Fruit fly (Drosophila melanogaster) whole organism, embryonic: ENCODE results near the gene TBC1d7.

Experiments used
- Awh ChIP-seq: fragments of 200-800 bp; sonication (Bioruptor generic); IDR thresholded peaks from 2 replicates; pipeline ENCODE4, ENCODE4 v1.3.6; 2022; ENCODE audit warnings: missing biosample characterization, missing genetic modification characterization
- Bdp1 ChIP-seq: fragments of 200-800 bp; sonication (Bioruptor generic); optimal IDR thresholded peaks from 3 replicates; lab custom pipeline; 2016; ENCODE audit warnings: missing biosample characterization, missing genetic modification characterization
- Bgb ChIP-seq: fragments of 200-800 bp; sonication (Bioruptor generic); IDR thresholded peaks from 2 replicates; pipeline ENCODE4 v1.3.6; 2022; ENCODE audit warnings: missing biosample characterization, missing genetic modification characterization; ENCODE audit not compliant: partially characterized antibody
- C15 ChIP-seq: fragments of 200-800 bp; sonication (Bioruptor generic); IDR thresholded peaks from 3 replicates; pipeline ENCODE4 v1.3.6; 2022; ENCODE audit warnings: missing biosample characterization, missing genetic modification characterization
- CG11504 ChIP-seq: fragments of 200-800 bp; sonication (Bioruptor generic); optimal IDR thresholded peaks from 3 replicates; lab custom pipeline; 2019; ENCODE audit warnings: missing biosample characterization, mild to moderate bottlenecking, missing genetic modification characterization, moderate library complexity
- CG12155 ChIP-seq: fragments of 200-800 bp; sonication (Bioruptor generic); optimal IDR thresholded peaks from 3 replicates; lab custom pipeline; 2016; ENCODE audit warnings: missing biosample characterization, missing genetic modification characterization
- CG13287 ChIP-seq: fragments of 200-800 bp; sonication (Bioruptor generic); IDR thresholded peaks from 2 replicates; pipeline ENCODE4 v1.3.6; 2022; ENCODE audit warnings: missing biosample characterization, missing genetic modification characterization; ENCODE audit not compliant: partially characterized antibody
- CG13775 ChIP-seq: fragments of 200-800 bp; sonication (Bioruptor generic); optimal IDR thresholded peaks from 3 replicates; lab custom pipeline; 2017; ENCODE audit warnings: missing biosample characterization, mild to moderate bottlenecking, missing genetic modification characterization
- CG14710 ChIP-seq: fragments of 200-800 bp; sonication (Bioruptor generic); optimal IDR thresholded peaks from 3 replicates; lab custom pipeline; 2019; ENCODE audit warnings: missing biosample characterization, mild to moderate bottlenecking, missing genetic modification characterization, moderate library complexity
- CG15696 ChIP-seq: fragments of 200-800 bp; sonication (Bioruptor generic); optimal IDR thresholded peaks from 2 replicates; lab custom pipeline; 2019; ENCODE audit warnings: missing biosample characterization, mild to moderate bottlenecking, missing genetic modification characterization, moderate library complexity
- CG17328 ChIP-seq: fragments of 200-800 bp; sonication (Bioruptor generic); IDR thresholded peaks from 2 replicates; pipeline ENCODE4 v1.3.6; 2022; ENCODE audit warnings: missing biosample characterization, missing genetic modification characterization
- CG1832 ChIP-seq: fragments of 200-800 bp; sonication (Bioruptor generic); optimal IDR thresholded peaks from 2 replicates; lab custom pipeline; 2017; ENCODE audit warnings: missing biosample characterization, mild to moderate bottlenecking, missing genetic modification characterization, inconsistent platforms
- CG31224 ChIP-seq: fragments of 200-800 bp; sonication (Bioruptor generic); IDR thresholded peaks from 2 replicates; pipeline ENCODE4 v1.3.6; 2022; ENCODE audit warnings: missing biosample characterization, missing genetic modification characterization
- CG3726 ChIP-seq: fragments of 200-800 bp; sonication (Bioruptor generic); IDR thresholded peaks from 3 replicates; pipeline ENCODE4, ENCODE4 v1.3.6; 2022; ENCODE audit warnings: missing biosample characterization, missing genetic modification characterization
- CG3838 ChIP-seq: fragments of 200-800 bp; sonication (Bioruptor generic); optimal IDR thresholded peaks from 3 replicates; lab custom pipeline; 2016; ENCODE audit warnings: missing biosample characterization, missing genetic modification characterization
- CG8089 ChIP-seq: fragments of 200-800 bp; sonication (Bioruptor generic); optimal IDR thresholded peaks from 3 replicates; lab custom pipeline; 2016; ENCODE audit warnings: missing biosample characterization, missing genetic modification characterization
- CG9437 ChIP-seq: fragments of 200-800 bp; sonication (Bioruptor generic); optimal IDR thresholded peaks from 2 replicates; lab custom pipeline; 2018; ENCODE audit warnings: missing biosample characterization, mild to moderate bottlenecking, missing genetic modification characterization
- CG9876 ChIP-seq: fragments of 200-800 bp; sonication (Bioruptor generic); optimal IDR thresholded peaks from 2 replicates; lab custom pipeline; 2016; ENCODE audit warnings: missing biosample characterization, missing genetic modification characterization
- Dfd ChIP-seq, 2 experiments: fragments of >200 bp; optimal IDR thresholded peaks; 2 replicates each; lab custom pipeline; 2017; ENCODE audit warnings: missing biosample characterization in 2 of 2, missing genetic modification characterization in 2 of 2
- Dp ChIP-seq: fragments of 200-800 bp; sonication (Bioruptor generic); optimal IDR thresholded peaks from 2 replicates; lab custom pipeline; 2018; ENCODE audit warnings: missing biosample characterization, mild to moderate bottlenecking, missing genetic modification characterization, moderate library complexity
- Drgx ChIP-seq: fragments of 200-800 bp; sonication (Bioruptor generic); IDR thresholded peaks from 2 replicates; pipeline ENCODE4 v1.3.6; 2022; ENCODE audit warnings: missing biosample characterization, missing genetic modification characterization
- Hmr ChIP-seq: fragments of 200-800 bp; sonication (Bioruptor generic); optimal IDR thresholded peaks from 3 replicates; lab custom pipeline; 2017; ENCODE audit warnings: mild to moderate bottlenecking, missing biosample characterization, missing genetic modification reagents, missing genetic modification characterization
- Lhr ChIP-seq: fragments of 200-800 bp; sonication (Bioruptor generic); optimal IDR thresholded peaks from 3 replicates; lab custom pipeline; 2017; ENCODE audit warnings: mild to moderate bottlenecking, missing biosample characterization, missing genetic modification reagents, missing genetic modification characterization
- Meics ChIP-seq: fragments of 200-800 bp; sonication (Bioruptor generic); optimal IDR thresholded peaks from 2 replicates; lab custom pipeline; 2017; ENCODE audit warnings: missing biosample characterization, mild to moderate bottlenecking, missing genetic modification characterization
- Nf-YC ChIP-seq: fragments of 200-800 bp; optimal IDR thresholded peaks from 3 replicates; lab custom pipeline; 2019; ENCODE audit warnings: missing biosample characterization, mild to moderate bottlenecking, missing genetic modification characterization, moderate library complexity
- Pdp1 ChIP-seq, 2 experiments: fragments of 200-800 bp; sonication (Bioruptor generic); optimal IDR thresholded peaks; 3 replicates each; lab custom pipeline; 2016; ENCODE audit warnings: missing biosample characterization in 2 of 2, missing genetic modification characterization in 2 of 2, mild to moderate bottlenecking in 1 of 2, moderate library complexity in 1 of 2
- Rfx ChIP-seq: fragments of 200-800 bp; sonication (Bioruptor generic); IDR thresholded peaks from 2 replicates; pipeline ENCODE4 v1.3.6; 2022; ENCODE audit warnings: missing biosample characterization, missing genetic modification characterization
- Sry-β ChIP-seq: fragments of 200-800 bp; sonication (Bioruptor generic); optimal IDR thresholded peaks from 2 replicates; lab custom pipeline; 2018; ENCODE audit warnings: missing biosample characterization, mild to moderate bottlenecking, missing genetic modification characterization, moderate library complexity
- Sry-δ ChIP-seq: fragments of 200-800 bp; sonication (Bioruptor generic); optimal IDR thresholded peaks from 2 replicates; lab custom pipeline; 2016; ENCODE audit warnings: missing biosample characterization, missing genetic modification characterization
- bowl ChIP-seq: fragments of 200-800 bp; sonication (Bioruptor generic); IDR thresholded peaks from 2 replicates; pipeline ENCODE4 v1.3.6; 2022; ENCODE audit warnings: missing biosample characterization, missing genetic modification characterization
- crc ChIP-seq: fragments of 200-800 bp; sonication (Bioruptor generic); optimal IDR thresholded peaks from 2 replicates; lab custom pipeline; 2016; ENCODE audit warnings: missing biosample characterization, missing genetic modification characterization
- crol ChIP-seq: fragments of 200-800 bp; sonication (Bioruptor generic); IDR thresholded peaks from 2 replicates; pipeline ENCODE4 v1.3.6; 2022; ENCODE audit warnings: missing biosample characterization, missing genetic modification characterization
- fd64A ChIP-seq: fragments of 200-800 bp; sonication (Bioruptor generic); optimal IDR thresholded peaks from 3 replicates; lab custom pipeline; 2018; ENCODE audit warnings: missing biosample characterization, mild to moderate bottlenecking, missing genetic modification characterization
- grau ChIP-seq: fragments of 200-800 bp; optimal IDR thresholded peaks from 3 replicates; lab custom pipeline; 2019; ENCODE audit warnings: missing biosample characterization, mild to moderate bottlenecking, missing genetic modification characterization, moderate library complexity
- gt ChIP-seq: fragments of 200-800 bp; sonication (Bioruptor generic); IDR thresholded peaks from 2 replicates; pipeline ENCODE4 v1.3.6; 2022; ENCODE audit warnings: missing biosample characterization, missing genetic modification characterization
- hb ChIP-seq: fragments of 200-800 bp; sonication (Bioruptor generic); IDR thresholded peaks from 3 replicates; pipeline ENCODE4 v1.3.6; 2022; ENCODE audit warnings: missing biosample characterization, missing genetic modification characterization; ENCODE audit not compliant: partially characterized antibody
- insv ChIP-seq, 2 experiments: fragments of 200-800 bp; sonication (Bioruptor generic); optimal IDR thresholded peaks; 3 replicates each; lab custom pipeline; 2016 to 2018; ENCODE audit warnings: missing biosample characterization in 2 of 2, missing genetic modification characterization in 2 of 2
- klu ChIP-seq: fragments of 200-800 bp; sonication (Bioruptor generic); IDR thresholded peaks from 2 replicates; pipeline ENCODE4 v1.3.6; 2022; ENCODE audit warnings: missing biosample characterization, missing genetic modification characterization
- mld ChIP-seq: fragments of 200-800 bp; sonication (Bioruptor generic); IDR thresholded peaks from 3 replicates; pipeline ENCODE4 v1.3.6; 2022; ENCODE audit warnings: missing biosample characterization, missing genetic modification characterization; ENCODE audit not compliant: partially characterized antibody
- nau ChIP-seq: fragments of 200-800 bp; sonication (Bioruptor generic); optimal IDR thresholded peaks from 3 replicates; lab custom pipeline; 2017; ENCODE audit warnings: missing biosample characterization, mild to moderate bottlenecking, missing genetic modification characterization, missing genetic modification reagents
- pum ChIP-seq: fragments of 200-800 bp; sonication (Bioruptor generic); optimal IDR thresholded peaks from 2 replicates; lab custom pipeline; 2016; ENCODE audit warnings: missing biosample characterization, missing genetic modification characterization
- ranshi ChIP-seq: fragments of 200-800 bp; sonication (Bioruptor generic); IDR thresholded peaks from 2 replicates; pipeline ENCODE4 v1.3.6; 2022; ENCODE audit warnings: missing biosample characterization, missing genetic modification characterization
- sob ChIP-seq: fragments of 200-800 bp; sonication (Bioruptor generic); IDR thresholded peaks from 2 replicates; pipeline ENCODE4 v1.3.6; 2022; ENCODE audit warnings: missing biosample characterization, missing genetic modification characterization
- stwl ChIP-seq: fragments of 200-800 bp; sonication (Bioruptor generic); optimal IDR thresholded peaks from 3 replicates; lab custom pipeline; 2018; ENCODE audit warnings: missing biosample characterization, mild to moderate bottlenecking, missing genetic modification characterization, moderate library complexity
- sug ChIP-seq: fragments of 200-800 bp; optimal IDR thresholded peaks from 2 replicates; lab custom pipeline; 2019; ENCODE audit warnings: missing biosample characterization, mild to moderate bottlenecking, missing genetic modification characterization, moderate library complexity
- tin ChIP-seq: fragments of 200-800 bp; sonication (Bioruptor generic); optimal IDR thresholded peaks from 3 replicates; lab custom pipeline; 2016; ENCODE audit warnings: missing biosample characterization, missing genetic modification characterization
- toy ChIP-seq: fragments of 200-800 bp; sonication (Bioruptor generic); IDR thresholded peaks from 2 replicates; pipeline ENCODE4 v1.3.6; 2022; ENCODE audit warnings: missing biosample characterization, missing genetic modification characterization
- vfl ChIP-seq: fragments of 200-800 bp; sonication (Bioruptor generic); optimal IDR thresholded peaks from 2 replicates; lab custom pipeline; 2016; ENCODE audit warnings: missing biosample characterization, missing genetic modification characterization
- wek ChIP-seq: fragments of 200-800 bp; sonication (Bioruptor generic); optimal IDR thresholded peaks from 3 replicates; lab custom pipeline; 2018; ENCODE audit warnings: missing biosample characterization, mild to moderate bottlenecking, missing genetic modification characterization, moderate library complexity
- zen2 ChIP-seq: fragments of 200-800 bp; sonication (Bioruptor generic); IDR thresholded peaks from 3 replicates; pipeline ENCODE4 v1.3.6; 2022; ENCODE audit warnings: missing biosample characterization, missing genetic modification characterization; ENCODE audit not compliant: partially characterized antibody

TBC1d7 gene

dm6 chr3R:24188619-24189018 lies 27.1 kb downstream of the TBC1d7 start, which contains the start of gene CG5515 (continued):
- TF ChIP-seq vfl (GFP tag; lab: Kevin White, UChicago) (peak; percentile 47), Nf-YC (tag; lab: Kevin White, UChicago) (peak; percentile 58), klu (GFP tag; lab: Robert Waterston, UW) (peak; percentile 51; the same call in 1 of the 2 replicates), sob (peak; percentile 92), crol (GFP tag; lab: Robert Waterston, UW) (no peak), crc (GFP tag; lab: Kevin White, UChicago) (no peak), pum (GFP tag; lab: Kevin White, UChicago) (peak; percentile 49), CG8089 (peak; percentile 73), stwl (tag; lab: Kevin White, UChicago) (peak; percentile 84), fd64A (GFP tag; lab: Kevin White, UChicago) (no peak), Dp (GFP tag; lab: Kevin White, UChicago) (peak; percentile 80), CG12155 (GFP tag; lab: Kevin White, UChicago) (peak; percentile 70), wek (GFP tag; lab: Kevin White, UChicago) (peak; percentile 99), Meics (GFP tag; lab: Kevin White, UChicago) (peak; percentile 58), CG13287 (GFP tag; lab: Robert Waterston, UW) (peak; percentile 89), Rfx (GFP tag; lab: Robert Waterston, UW) (peak; percentile 86), CG31224 (GFP tag; lab: Robert Waterston, UW) (peak; percentile 47; the same call in 1 of the 2 replicates), tin (GFP tag; lab: Kevin White, UChicago) (peak; percentile 72), CG1832 (GFP tag; lab: Kevin White, UChicago) (no peak), bowl (GFP tag; lab: Robert Waterston, UW) (peak; percentile 44; the same call in 1 of the 2 replicates), CG9876 (GFP tag; lab: Kevin White, UChicago) (peak; percentile 73), CG15696 (tag; lab: Kevin White, UChicago) (peak; percentile 83), Pdp1 (GFP tag; optimal IDR thresholded peaks at IDR 0.05; lab: Kevin White, UChicago) (peak; percentile 75 to 77), nau (GFP tag; lab: Kevin White, UChicago) (no peak), mld (GFP tag; lab: Robert Waterston, UW) (peak; percentile 56; the same call in 1 of the 3 replicates), toy (no peak), CG11504 (no peak), zen2 (GFP tag; lab: Robert Waterston, UW) (no peak; the same call in 2 of the 3 replicates), CG13775 (peak; percentile 90), Hmr (GFP tag; lab: Kevin White, UChicago) (no peak), grau (tag; lab: Kevin White, UChicago) (peak; percentile 77), CG9437 (GFP tag; lab: Kevin White, UChicago) (peak; percentile 35), Dfd (GFP tag; optimal IDR thresholded peaks at IDR 0.05; lab: Kevin White, UChicago) (no peak), Bgb (GFP tag; lab: Robert Waterston, UW) (peak; percentile 77), C15 (no peak), Bdp1 (GFP tag; lab: Kevin White, UChicago) (peak; percentile 76), ranshi (peak; percentile 40; the same call in 1 of the 2 replicates), gt (GFP tag; lab: Robert Waterston, UW) (peak; percentile 64), CG3726 (GFP tag; lab: Robert Waterston, UW) (peak; percentile 10; the same call in 1 of the 3 replicates), CG3838 (no peak), CG14710 (tag; lab: Kevin White, UChicago) (peak; percentile 84), Awh (GFP tag; lab: Robert Waterston, UW) (no peak), insv (GFP tag; optimal IDR thresholded peaks at IDR 0.05; lab: Kevin White, UChicago) (no peak), Drgx (GFP tag; lab: Robert Waterston, UW) (peak; percentile 75), hb (GFP tag; lab: Robert Waterston, UW) (peak; percentile 80), Sry-β (GFP tag; lab: Kevin White, UChicago) (no peak), CG17328 (GFP tag; lab: Robert Waterston, UW) (peak; percentile 85), Lhr (GFP tag; lab: Kevin White, UChicago) (peak; percentile 30), sug (tag; lab: Kevin White, UChicago) (peak; percentile 74), Sry-δ (GFP tag; lab: Kevin White, UChicago) (peak; percentile 54)
